Worm (Caenorhabditis elegans) whole organism, L1 larva: ENCODE measurements around the gene chch-3.

Experiments used
- C16A3.4 ChIP-seq: fragments of 150-350 bp; optimal IDR thresholded peaks from 2 replicates; lab custom pipeline; 2014; ENCODE audit warnings: missing biosample characterization, missing genetic modification characterization
- C34B4.2 ChIP-seq: sonication (generic microtip); optimal IDR thresholded peaks from 2 replicates; lab custom pipeline; 2017; ENCODE audit warnings: mild to moderate bottlenecking, missing genetic modification characterization, missing compliant biosample characterization
- alr-1 ChIP-seq: fragments of 200-800 bp; sonication (Bioruptor generic); optimal IDR thresholded peaks from 2 replicates; lab custom pipeline; 2018; ENCODE audit warnings: borderline replicate concordance, mild to moderate bottlenecking, missing genetic modification characterization, missing compliant biosample characterization
- aly-2 ChIP-seq: fragments of 150-350 bp; optimal IDR thresholded peaks from 2 replicates; lab custom pipeline; 2014; ENCODE audit warnings: missing biosample characterization, missing genetic modification characterization
- ama-1 ChIP-seq: fragments of 150-350 bp; optimal IDR thresholded peaks from 2 replicates; lab custom pipeline; 2014
- blmp-1 ChIP-seq: fragments of 150-350 bp; optimal IDR thresholded peaks from 2 replicates; lab custom pipeline; 2014; ENCODE audit warnings: missing biosample characterization, missing genetic modification characterization
- ceh-63 ChIP-seq: fragments of 200-800 bp; sonication (Bioruptor generic); optimal IDR thresholded peaks from 2 replicates; lab custom pipeline; 2018; ENCODE audit warnings: mild to moderate bottlenecking, missing genetic modification characterization, missing compliant biosample characterization
- efl-1 ChIP-seq, 4 experiments: fragments of 150-350 bp; optimal IDR thresholded peaks in 3 of 4; peaks in 1 of 4; 1 replicate in 1 of 4; 2 replicates in 3 of 4; lab custom pipeline; 2014; ENCODE audit warnings: missing biosample characterization in 2 of 4, missing genetic modification characterization in 2 of 4, missing genetic modification reagents in 2 of 4
- egl-27 ChIP-seq, 2 experiments: fragments of 150-350 bp in 1 of 2; sonication (generic microtip); optimal IDR thresholded peaks; 3 replicates each; lab custom pipeline; 2017 to 2018; ENCODE audit warnings: missing biosample characterization in 2 of 2, missing genetic modification characterization in 2 of 2, missing genetic modification reagents in 2 of 2
- elt-3 ChIP-seq, 6 experiments: fragments of 150-350 bp in 1 of 6; sonication (generic microtip); optimal IDR thresholded peaks; 2 replicates each; lab custom pipeline; 2017 to 2018; ENCODE audit warnings: missing biosample characterization in 6 of 6, missing genetic modification characterization in 6 of 6, inconsistent platforms in 1 of 6
- fkh-10 ChIP-seq: sonication (generic microtip); optimal IDR thresholded peaks from 2 replicates; lab custom pipeline; 2017; ENCODE audit warnings: missing biosample characterization, missing genetic modification reagents, missing genetic modification characterization
- hlh-4 ChIP-seq: sonication (generic microtip); optimal IDR thresholded peaks from 2 replicates; lab custom pipeline; 2016; ENCODE audit warnings: mild to moderate bottlenecking, missing genetic modification characterization, missing compliant biosample characterization
- lin-14 ChIP-seq: fragments of 200-800 bp; sonication (Bioruptor generic); optimal IDR thresholded peaks from 2 replicates; lab custom pipeline; 2018; ENCODE audit warnings: mild to moderate bottlenecking, missing genetic modification characterization, moderate library complexity, missing compliant biosample characterization
- lin-15B ChIP-seq: fragments of 150-350 bp; sonication (generic microtip); optimal IDR thresholded peaks from 3 replicates; lab custom pipeline; 2014; ENCODE audit warnings: missing biosample characterization, missing genetic modification characterization
- lin-35 ChIP-seq, 2 experiments: fragments of 150-350 bp; optimal IDR thresholded peaks; 2 replicates each; lab custom pipeline; 2014; ENCODE audit warnings: missing biosample characterization in 2 of 2, missing genetic modification characterization in 2 of 2, missing genetic modification reagents in 2 of 2
- lin-39 ChIP-seq: fragments of 150-350 bp; optimal IDR thresholded peaks from 2 replicates; lab custom pipeline; 2014; ENCODE audit warnings: missing biosample characterization, missing genetic modification reagents, missing genetic modification characterization
- lir-3 ChIP-seq: sonication (generic microtip); optimal IDR thresholded peaks from 2 replicates; lab custom pipeline; 2016; ENCODE audit warnings: mild to moderate bottlenecking, missing genetic modification characterization, moderate library complexity, missing compliant biosample characterization; ENCODE audit not compliant: poor library complexity
- mab-9 ChIP-seq: fragments of 200-800 bp; sonication (Bioruptor generic); IDR thresholded peaks from 2 replicates; pipeline ENCODE4 v1.3.6; 2022; ENCODE audit warnings: missing genetic modification reagents, missing genetic modification characterization, missing compliant biosample characterization
- mdl-1 ChIP-seq, 2 experiments: fragments of 150-350 bp; optimal IDR thresholded peaks; 2 replicates each; lab custom pipeline; 2014 to 2017; ENCODE audit warnings: missing biosample characterization in 2 of 2, missing genetic modification characterization in 2 of 2, inconsistent platforms in 1 of 2
- mep-1 ChIP-seq: fragments of 150-350 bp; optimal IDR thresholded peaks from 2 replicates; lab custom pipeline; 2014; ENCODE audit warnings: missing biosample characterization, missing genetic modification characterization
- nhr-12 ChIP-seq: sonication (generic microtip); optimal IDR thresholded peaks from 2 replicates; lab custom pipeline; 2017; ENCODE audit warnings: missing biosample characterization, missing genetic modification characterization
- nhr-20 ChIP-seq: sonication (generic microtip); optimal IDR thresholded peaks from 2 replicates; lab custom pipeline; 2016; ENCODE audit warnings: mild to moderate bottlenecking, missing genetic modification characterization, missing compliant biosample characterization
- nhr-237 ChIP-seq: fragments of 150-350 bp; optimal IDR thresholded peaks from 2 replicates; lab custom pipeline; 2014; ENCODE audit warnings: missing biosample characterization, missing genetic modification characterization
- nhr-28 ChIP-seq: fragments of 150-350 bp; optimal IDR thresholded peaks from 2 replicates; lab custom pipeline; 2014; ENCODE audit warnings: missing biosample characterization, missing genetic modification characterization
- nhr-76 ChIP-seq: sonication (generic microtip); optimal IDR thresholded peaks from 2 replicates; lab custom pipeline; 2017; ENCODE audit warnings: missing biosample characterization, missing genetic modification characterization
- nhr-85 ChIP-seq: sonication (generic microtip); peaks from one replicate; lab custom pipeline; 2016; ENCODE audit warnings: missing genetic modification characterization, inconsistent platforms, missing compliant biosample characterization
- pqm-1 ChIP-seq: sonication (generic microtip); optimal IDR thresholded peaks from 3 replicates; lab custom pipeline; 2017; ENCODE audit warnings: missing biosample characterization, missing genetic modification characterization
- rnt-1 ChIP-seq: sonication (generic microtip); optimal IDR thresholded peaks from 2 replicates; lab custom pipeline; 2016; ENCODE audit warnings: mild to moderate bottlenecking, missing genetic modification characterization, moderate library complexity, missing compliant biosample characterization
- snpc-4 ChIP-seq: fragments of 150-350 bp; optimal IDR thresholded peaks from 2 replicates; lab custom pipeline; 2014; ENCODE audit warnings: missing biosample characterization, missing genetic modification characterization
- snu-23 ChIP-seq: sonication (generic microtip); optimal IDR thresholded peaks from 2 replicates; lab custom pipeline; 2016; ENCODE audit warnings: missing genetic modification characterization, missing compliant biosample characterization
- sox-4 ChIP-seq: sonication (generic microtip); optimal IDR thresholded peaks from 2 replicates; lab custom pipeline; 2016; ENCODE audit warnings: missing genetic modification characterization, missing compliant biosample characterization
- sptf-1 ChIP-seq: fragments of 150-350 bp; optimal IDR thresholded peaks from 2 replicates; lab custom pipeline; 2014; ENCODE audit warnings: missing biosample characterization, missing genetic modification characterization
- sup-37 ChIP-seq: fragments of 200-800 bp; sonication (Bioruptor generic); optimal IDR thresholded peaks from 2 replicates; lab custom pipeline; 2018; ENCODE audit warnings: mild to moderate bottlenecking, missing genetic modification characterization, missing compliant biosample characterization
- unc-30 ChIP-seq: sonication (generic microtip); optimal IDR thresholded peaks from 2 replicates; lab custom pipeline; 2017; ENCODE audit warnings: missing biosample characterization, missing genetic modification characterization
- xbp-1 ChIP-seq: sonication (generic microtip); optimal IDR thresholded peaks from 2 replicates; lab custom pipeline; 2016; ENCODE audit warnings: missing genetic modification characterization, missing compliant biosample characterization
- zip-4 ChIP-seq: fragments of 200-800 bp; sonication (Bioruptor generic); optimal IDR thresholded peaks from 2 replicates; lab custom pipeline; 2018; ENCODE audit warnings: mild to moderate bottlenecking, missing genetic modification characterization, moderate library complexity, missing compliant biosample characterization
- ztf-4 ChIP-seq: fragments of 150-350 bp; optimal IDR thresholded peaks from 2 replicates; lab custom pipeline; 2014; ENCODE audit warnings: missing biosample characterization, missing genetic modification characterization

The chch-3 gene

ce11 chrII:9421969-9422368, 5.2 kb downstream of the chch-3 start, which contains the start of gene M176.11:
TSS of gene M176.11 (plus strand) at chrII:9422269.
- no peak for TF ChIP-seq hlh-4 (tag; lab: Kevin White, UChicago)
- no peak for TF ChIP-seq zip-4 (GFP tag; lab: Kevin White, UChicago)
- no peak for TF ChIP-seq aly-2 (tag; lab: Kevin White, UChicago)
- TF ChIP-seq snu-23 (GFP tag; lab: Kevin White, UChicago), result no peak
- no peak for TF ChIP-seq nhr-28 (tag; lab: Kevin White, UChicago)
- TF ChIP-seq sup-37 (GFP tag; lab: Kevin White, UChicago), result no peak
- TF ChIP-seq lir-3 (tag; lab: Kevin White, UChicago), result no peak
- TF ChIP-seq C34B4.2 (tag; lab: Kevin White, UChicago), result no peak
- TF ChIP-seq C16A3.4 (tag; lab: Kevin White, UChicago), result no peak

ce11 chrII:9426076-9426475, 9.3 kb downstream of the chch-3 start, which contains the start of gene M176.10:
TSS of gene M176.10 (minus strand) at chrII:9426176.
- no peak for TF ChIP-seq ama-1
- no peak for TF ChIP-seq rnt-1 (tag; lab: Kevin White, UChicago)
- no peak for TF ChIP-seq snpc-4 (tag; lab: Kevin White, UChicago)
- TF ChIP-seq nhr-76 (tag; lab: Kevin White, UChicago), result no peak
- TF ChIP-seq lin-39 (tag; lab: Kevin White, UChicago), result no peak
- no peak for TF ChIP-seq lin-35 (GFP tag; optimal IDR thresholded peaks at IDR 0.05; lab: Kevin White, UChicago)
- no peak for TF ChIP-seq mep-1 (tag; lab: Kevin White, UChicago)
- TF ChIP-seq mdl-1 (tag; optimal IDR thresholded peaks at IDR 0.05; lab: Kevin White, UChicago), result no peak
- TF ChIP-seq nhr-12 (tag; lab: Kevin White, UChicago), result no peak
- TF ChIP-seq fkh-10 (GFP tag; lab: Kevin White, UChicago), result no peak
- no peak for TF ChIP-seq elt-3 (tag; optimal IDR thresholded peaks at IDR 0.05; lab: Kevin White, UChicago)
- no peak for TF ChIP-seq nhr-237 (tag; lab: Kevin White, UChicago)
- no peak for TF ChIP-seq C34B4.2 (tag; lab: Kevin White, UChicago)
- no peak for TF ChIP-seq sptf-1
- TF ChIP-seq, all 84 proteins: peak for 0

ce11 chrII:9427644-9428043, 10.8 kb downstream of the chch-3 start, which contains the start of gene M176.5:
TSS of gene M176.5 (minus strand) at chrII:9427744.
- peak; percentile 42 for TF ChIP-seq lin-14 (GFP tag; lab: Kevin White, UChicago)
- TF ChIP-seq snpc-4 (tag; lab: Kevin White, UChicago), result no peak

- TF ChIP-seq lin-14 (GFP tag; lab: Kevin White, UChicago) (peak; percentile 58), egl-27 (tag; optimal IDR thresholded peaks at IDR 0.05; lab: Kevin White, UChicago) (no peak), fkh-10 (GFP tag; lab: Kevin White, UChicago) (peak; percentile 33)
Measured at ce11 chrII:9431119-9431518, 14.3 kb downstream of the chch-3 start.

ce11 chrII:9433609-9434008, 16.8 kb downstream of the chch-3 start, which contains the start of gene kin-15:
TSS of gene kin-15 (minus strand) at chrII:9433709.
- TF ChIP-seq efl-1 (optimal IDR thresholded peaks at IDR 0.05; lab: Kevin White, UChicago) (no peak), efl-1 (GFP tag; optimal IDR thresholded peaks at IDR 0.05 in 1 of 2; lab: Kevin White, UChicago) (peak in 1 of 2 experiments; percentile 59), pqm-1 (tag; lab: Kevin White, UChicago) (no peak), aly-2 (tag; lab: Kevin White, UChicago) (no peak), egl-27 (tag; optimal IDR thresholded peaks at IDR 0.05; lab: Kevin White, UChicago) (no peak)

ce11 chrII:9436009-9436408, 19.2 kb downstream of the chch-3 start, which contains the start of gene kin-16:
TSS of gene kin-16 (minus strand) at chrII:9436109.
- TF ChIP-seq xbp-1 (tag; lab: Kevin White, UChicago) (no peak), ceh-63 (no peak), hlh-4 (tag; lab: Kevin White, UChicago) (no peak), sox-4 (tag; lab: Kevin White, UChicago) (no peak), lin-39 (tag; lab: Kevin White, UChicago) (no peak), nhr-237 (tag; lab: Kevin White, UChicago) (no peak), blmp-1 (tag; lab: Kevin White, UChicago) (peak; percentile 30), nhr-85 (peak; percentile 52), ztf-4 (no peak), nhr-20 (tag; lab: Kevin White, UChicago) (peak; percentile 23), elt-3 (tag; optimal IDR thresholded peaks at IDR 0.05; lab: Kevin White, UChicago) (peak in 1 of 6 experiments; percentile 46), unc-30 (tag; lab: Kevin White, UChicago) (no peak), mab-9 (GFP tag; lab: Robert Waterston, UW) (no peak), alr-1 (no peak), lin-15B (tag; lab: Kevin White, UChicago) (no peak)
